Fruit fly (Drosophila melanogaster) whole organism, embryonic: ENCODE measurements around the gene Tis11.

Experiments
- Antp ChIP-seq: fragments of 200-800 bp; sonication (Bioruptor generic); optimal IDR thresholded peaks from 3 replicates; lab custom pipeline; 2016; ENCODE audit warnings: missing biosample characterization, missing genetic modification characterization
- Asciz ChIP-seq: fragments of 200-800 bp; sonication (Bioruptor generic); optimal IDR thresholded peaks from 2 replicates; lab custom pipeline; 2017; ENCODE audit warnings: missing biosample characterization, mild to moderate bottlenecking, missing genetic modification characterization, missing genetic modification reagents
- CG10543 ChIP-seq: fragments of 200-800 bp; sonication (Bioruptor generic); optimal IDR thresholded peaks from 3 replicates; lab custom pipeline; 2017; ENCODE audit warnings: missing biosample characterization, mild to moderate bottlenecking, missing genetic modification characterization, moderate library complexity
- CG11247 ChIP-seq: fragments of 200-800 bp; sonication (Bioruptor generic); IDR thresholded peaks from 2 replicates; pipeline ENCODE4 v1.3.6; 2022; ENCODE audit warnings: missing biosample characterization, missing genetic modification characterization
- CG12299 ChIP-seq: fragments of 200-800 bp; sonication (Bioruptor generic); optimal IDR thresholded peaks from 2 replicates; lab custom pipeline; 2018; ENCODE audit warnings: missing biosample characterization, mild to moderate bottlenecking, missing genetic modification characterization
- CG14014 ChIP-seq: fragments of 200-800 bp; sonication (Bioruptor generic); IDR thresholded peaks from 2 replicates; pipeline ENCODE4 v1.3.6; 2022; ENCODE audit warnings: missing biosample characterization, missing genetic modification characterization
- CG14965 ChIP-seq: fragments of 200-800 bp; sonication (Bioruptor generic); optimal IDR thresholded peaks from 2 replicates; lab custom pipeline; 2016; ENCODE audit warnings: missing biosample characterization, missing genetic modification characterization, borderline replicate concordance
- CG15479 ChIP-seq: fragments of 200-800 bp; sonication (Bioruptor generic); optimal IDR thresholded peaks from 3 replicates; lab custom pipeline; 2019; ENCODE audit warnings: missing biosample characterization, mild to moderate bottlenecking, missing genetic modification characterization, moderate library complexity
- CG15696 ChIP-seq: fragments of 200-800 bp; sonication (Bioruptor generic); optimal IDR thresholded peaks from 2 replicates; lab custom pipeline; 2019; ENCODE audit warnings: missing biosample characterization, mild to moderate bottlenecking, missing genetic modification characterization, moderate library complexity
- CG1647 ChIP-seq: fragments of 200-800 bp; sonication (Bioruptor generic); optimal IDR thresholded peaks from 3 replicates; lab custom pipeline; 2016; ENCODE audit warnings: missing biosample characterization, missing genetic modification characterization
- CG16863 ChIP-seq: fragments of 200-800 bp; sonication (Bioruptor generic); optimal IDR thresholded peaks from 3 replicates; lab custom pipeline; 2016; ENCODE audit warnings: missing biosample characterization, missing genetic modification characterization
- CG1792 ChIP-seq: fragments of 200-800 bp; sonication (Bioruptor generic); optimal IDR thresholded peaks from 2 replicates; lab custom pipeline; 2016; ENCODE audit warnings: missing biosample characterization, missing genetic modification characterization
- CG18476 ChIP-seq: fragments of 200-800 bp; sonication (Bioruptor generic); optimal IDR thresholded peaks from 2 replicates; lab custom pipeline; 2016; ENCODE audit warnings: missing biosample characterization, mild to moderate bottlenecking, missing genetic modification characterization
- CG18599 ChIP-seq: fragments of 200-800 bp; sonication (Bioruptor generic); optimal IDR thresholded peaks from 3 replicates; lab custom pipeline; 2017; ENCODE audit warnings: missing biosample characterization, missing genetic modification characterization, mild to moderate bottlenecking, moderate library complexity, missing genetic modification reagents
- CG30403 ChIP-seq: fragments of 200-800 bp; sonication (Bioruptor generic); optimal IDR thresholded peaks from 3 replicates; lab custom pipeline; 2016; ENCODE audit warnings: missing biosample characterization, missing genetic modification characterization
- CG3065 ChIP-seq: fragments of 200-800 bp; sonication (Bioruptor generic); optimal IDR thresholded peaks from 2 replicates; lab custom pipeline; 2016; ENCODE audit warnings: missing biosample characterization, missing genetic modification characterization
- CG3726 ChIP-seq: fragments of 200-800 bp; sonication (Bioruptor generic); IDR thresholded peaks from 3 replicates; pipeline ENCODE4, ENCODE4 v1.3.6; 2022; ENCODE audit warnings: missing biosample characterization, missing genetic modification characterization
- CG4730 ChIP-seq: fragments of 200-800 bp; sonication (Bioruptor generic); IDR thresholded peaks from 2 replicates; pipeline ENCODE4 v1.3.6; 2022; ENCODE audit warnings: missing biosample characterization, missing genetic modification characterization
- CG5953 ChIP-seq: fragments of 200-800 bp; sonication (Bioruptor generic); IDR thresholded peaks from 2 replicates; pipeline ENCODE4 v1.3.6; 2022; ENCODE audit warnings: missing biosample characterization, missing genetic modification characterization
- CG6254 ChIP-seq: fragments of 200-800 bp; sonication (Bioruptor generic); optimal IDR thresholded peaks from 3 replicates; lab custom pipeline; 2017; ENCODE audit warnings: mild to moderate bottlenecking, missing biosample characterization, missing genetic modification reagents, missing genetic modification characterization
- CG6791 ChIP-seq: fragments of 200-800 bp; sonication (Bioruptor generic); IDR thresholded peaks from 3 replicates; pipeline ENCODE4 v1.3.6; 2022; ENCODE audit warnings: missing biosample characterization, missing genetic modification characterization; ENCODE audit not compliant: partially characterized antibody
- CG8388 ChIP-seq: fragments of 200-800 bp; sonication (Bioruptor generic); optimal IDR thresholded peaks from 2 replicates; lab custom pipeline; 2019; ENCODE audit warnings: missing biosample characterization, mild to moderate bottlenecking, missing genetic modification characterization, moderate library complexity
- D19A ChIP-seq: fragments of 200-800 bp; optimal IDR thresholded peaks from 3 replicates; lab custom pipeline; 2019; ENCODE audit warnings: missing biosample characterization, mild to moderate bottlenecking, missing genetic modification characterization, moderate library complexity
- Dp ChIP-seq: fragments of 200-800 bp; sonication (Bioruptor generic); optimal IDR thresholded peaks from 2 replicates; lab custom pipeline; 2018; ENCODE audit warnings: missing biosample characterization, mild to moderate bottlenecking, missing genetic modification characterization, moderate library complexity
- ERR ChIP-seq: fragments of 200-800 bp; sonication (Bioruptor generic); optimal IDR thresholded peaks from 2 replicates; lab custom pipeline; 2016; ENCODE audit warnings: missing biosample characterization, missing genetic modification characterization
- HHEX ChIP-seq: fragments of 200-800 bp; sonication (Bioruptor generic); optimal IDR thresholded peaks from 3 replicates; lab custom pipeline; 2017; ENCODE audit warnings: missing biosample characterization, mild to moderate bottlenecking, missing genetic modification characterization, missing genetic modification reagents
- Lhr ChIP-seq: fragments of 200-800 bp; sonication (Bioruptor generic); optimal IDR thresholded peaks from 3 replicates; lab custom pipeline; 2017; ENCODE audit warnings: mild to moderate bottlenecking, missing biosample characterization, missing genetic modification reagents, missing genetic modification characterization
- MESR4 ChIP-seq: fragments of 200-800 bp; sonication (Bioruptor generic); optimal IDR thresholded peaks from 2 replicates; lab custom pipeline; 2018; ENCODE audit warnings: missing biosample characterization, mild to moderate bottlenecking, missing genetic modification characterization, moderate library complexity
- Meics ChIP-seq: fragments of 200-800 bp; sonication (Bioruptor generic); optimal IDR thresholded peaks from 2 replicates; lab custom pipeline; 2017; ENCODE audit warnings: missing biosample characterization, mild to moderate bottlenecking, missing genetic modification characterization
- NFAT ChIP-seq: fragments of 200-800 bp; sonication (Bioruptor generic); IDR thresholded peaks from 2 replicates; pipeline ENCODE4 v1.3.6; 2022; ENCODE audit warnings: missing biosample characterization, missing genetic modification characterization
- Nf-YA ChIP-seq: fragments of 200-800 bp; sonication (Bioruptor generic); IDR thresholded peaks from 2 replicates; pipeline ENCODE4 v1.3.6; 2022; ENCODE audit warnings: missing biosample characterization, missing genetic modification characterization
- Rx ChIP-seq: fragments of 200-800 bp; sonication (Bioruptor generic); IDR thresholded peaks from 2 replicates; pipeline ENCODE4 v1.3.6; 2022; ENCODE audit warnings: missing biosample characterization, missing genetic modification characterization
- Six4 ChIP-seq: fragments of 200-800 bp; sonication (Bioruptor generic); optimal IDR thresholded peaks from 2 replicates; lab custom pipeline; 2016; ENCODE audit warnings: missing biosample characterization, missing genetic modification characterization
- ac ChIP-seq: fragments of 200-800 bp; sonication (Bioruptor generic); optimal IDR thresholded peaks from 3 replicates; lab custom pipeline; 2017; ENCODE audit warnings: missing biosample characterization, mild to moderate bottlenecking, missing genetic modification characterization
- aop ChIP-seq: fragments of 200-800 bp; sonication (Bioruptor generic); IDR thresholded peaks from 2 replicates; pipeline ENCODE4 v1.3.6; 2022; ENCODE audit warnings: missing biosample characterization, missing genetic modification characterization
- caup ChIP-seq: fragments of 200-800 bp; sonication (Bioruptor generic); optimal IDR thresholded peaks from 3 replicates; lab custom pipeline; 2017; ENCODE audit warnings: missing biosample characterization, mild to moderate bottlenecking, missing genetic modification characterization, moderate library complexity; ENCODE audit not compliant: severe bottlenecking
- crc ChIP-seq: fragments of 200-800 bp; sonication (Bioruptor generic); optimal IDR thresholded peaks from 2 replicates; lab custom pipeline; 2016; ENCODE audit warnings: missing biosample characterization, missing genetic modification characterization
- cwo ChIP-seq: fragments of 200-800 bp; sonication (Bioruptor generic); optimal IDR thresholded peaks from 3 replicates; lab custom pipeline; 2017; ENCODE audit warnings: missing biosample characterization, missing genetic modification characterization, mild to moderate bottlenecking, moderate library complexity, missing genetic modification reagents
- ewg ChIP-seq: fragments of 200-800 bp; sonication (Bioruptor generic); optimal IDR thresholded peaks from 3 replicates; lab custom pipeline; 2017; ENCODE audit warnings: mild to moderate bottlenecking, missing biosample characterization, missing genetic modification reagents, missing genetic modification characterization
- gcm ChIP-seq: fragments of 200-800 bp; sonication (Bioruptor generic); optimal IDR thresholded peaks from 2 replicates; lab custom pipeline; 2019; ENCODE audit warnings: missing biosample characterization, mild to moderate bottlenecking, missing genetic modification characterization, moderate library complexity
- gem ChIP-seq: fragments of 200-800 bp; sonication (Bioruptor generic); optimal IDR thresholded peaks from 2 replicates; lab custom pipeline; 2019; ENCODE audit warnings: missing biosample characterization, mild to moderate bottlenecking, missing genetic modification characterization, moderate library complexity
- grn ChIP-seq: fragments of 200-800 bp; sonication (Bioruptor generic); optimal IDR thresholded peaks from 3 replicates; lab custom pipeline; 2017; ENCODE audit warnings: missing biosample characterization, missing genetic modification characterization
- gsb ChIP-seq: fragments of 200-800 bp; sonication (Bioruptor generic); IDR thresholded peaks from 2 replicates; pipeline ENCODE4 v1.3.6; 2022; ENCODE audit warnings: missing biosample characterization, missing genetic modification characterization
- jigr1 ChIP-seq: fragments of 200-800 bp; sonication (Bioruptor generic); IDR thresholded peaks from 3 replicates; pipeline ENCODE4 v1.3.6; 2022; ENCODE audit warnings: missing biosample characterization, missing genetic modification characterization
- ken ChIP-seq: fragments of 200-800 bp; sonication (Bioruptor generic); IDR thresholded peaks from 3 replicates; pipeline ENCODE4 v1.3.6; 2022; ENCODE audit warnings: missing biosample characterization, missing genetic modification characterization
- klu ChIP-seq: fragments of 200-800 bp; sonication (Bioruptor generic); IDR thresholded peaks from 2 replicates; pipeline ENCODE4 v1.3.6; 2022; ENCODE audit warnings: missing biosample characterization, missing genetic modification characterization
- lab ChIP-seq: fragments of 200-800 bp; sonication (Bioruptor generic); optimal IDR thresholded peaks from 3 replicates; lab custom pipeline; 2017; ENCODE audit warnings: missing biosample characterization, missing genetic modification characterization, mild to moderate bottlenecking, moderate library complexity, missing genetic modification reagents
- pnt ChIP-seq: fragments of 200-800 bp; sonication (Bioruptor generic); optimal IDR thresholded peaks from 3 replicates; lab custom pipeline; 2016; ENCODE audit warnings: missing biosample characterization, missing genetic modification characterization
- ro ChIP-seq: fragments of 200-800 bp; sonication (Bioruptor generic); IDR thresholded peaks from 2 replicates; pipeline ENCODE4 v1.3.6; 2022; ENCODE audit warnings: missing biosample characterization, missing genetic modification characterization
- seq ChIP-seq: fragments of 200-800 bp; sonication (Bioruptor generic); IDR thresholded peaks from 2 replicates; pipeline ENCODE4 v1.3.6; 2022; ENCODE audit warnings: missing biosample characterization, missing genetic modification characterization
- vfl ChIP-seq: fragments of 200-800 bp; sonication (Bioruptor generic); optimal IDR thresholded peaks from 2 replicates; lab custom pipeline; 2016; ENCODE audit warnings: missing biosample characterization, missing genetic modification characterization
- z ChIP-seq: fragments of 200-800 bp; sonication (Bioruptor generic); IDR thresholded peaks from 3 replicates; pipeline ENCODE4 v1.3.6; 2022; ENCODE audit warnings: missing biosample characterization, missing genetic modification characterization

Tis11 gene

dm6 chrX:12723332-12723731 lies 64.1 kb downstream of the Tis11 start (continued):
- no peak for TF ChIP-seq ac
- no peak for TF ChIP-seq CG16863
- no peak for TF ChIP-seq Meics (GFP tag; lab: Kevin White, UChicago)
- TF ChIP-seq CG8388 (GFP tag; lab: Kevin White, UChicago), result no peak
- TF ChIP-seq lab (GFP tag; lab: Kevin White, UChicago), result peak; percentile 56
- no peak for TF ChIP-seq CG5953 (GFP tag; lab: Robert Waterston, UW)
- TF ChIP-seq D19A (tag; lab: Kevin White, UChicago), result no peak
- no peak for TF ChIP-seq Asciz (GFP tag; lab: Kevin White, UChicago)
- no peak for TF ChIP-seq CG3065 (GFP tag; lab: Kevin White, UChicago)
- no peak for TF ChIP-seq crc (GFP tag; lab: Kevin White, UChicago)
- no peak for TF ChIP-seq ERR (GFP tag; lab: Kevin White, UChicago)
- TF ChIP-seq aop (GFP tag; lab: Robert Waterston, UW), result no peak
- no peak for TF ChIP-seq CG3726 (GFP tag; lab: Robert Waterston, UW)
- no peak for TF ChIP-seq CG6254 (GFP tag; lab: Kevin White, UChicago)
- TF ChIP-seq Antp (GFP tag; lab: Kevin White, UChicago), result no peak
- peak; percentile 26 for TF ChIP-seq CG15479
- peak; percentile 10 for TF ChIP-seq HHEX
- no peak for TF ChIP-seq CG6791
- TF ChIP-seq CG30403, result no peak
- no peak for TF ChIP-seq Nf-YA
- TF ChIP-seq CG18476 (GFP tag; lab: Kevin White, UChicago), result no peak
- TF ChIP-seq seq (GFP tag; lab: Robert Waterston, UW), result no peak
- TF ChIP-seq ewg, result no peak
- no peak for TF ChIP-seq jigr1 (GFP tag; lab: Robert Waterston, UW)
- no peak for TF ChIP-seq z (GFP tag; lab: Robert Waterston, UW)
- no peak for TF ChIP-seq CG1792
- TF ChIP-seq CG4730 (GFP tag; lab: Robert Waterston, UW), result no peak
- TF ChIP-seq gcm (GFP tag; lab: Kevin White, UChicago), result no peak
- TF ChIP-seq grn, result peak; percentile 91
- TF ChIP-seq CG14965 (GFP tag; lab: Kevin White, UChicago), result no peak
- no peak for TF ChIP-seq vfl (GFP tag; lab: Kevin White, UChicago)
- no peak for TF ChIP-seq Dp (GFP tag; lab: Kevin White, UChicago)
- TF ChIP-seq Six4, result no peak
- no peak for TF ChIP-seq MESR4
- no peak for TF ChIP-seq CG14014 (GFP tag; lab: Robert Waterston, UW)
- peak; percentile 23 for TF ChIP-seq CG18599
- TF ChIP-seq Lhr (GFP tag; lab: Kevin White, UChicago), result no peak
- no peak for TF ChIP-seq Rx (GFP tag; lab: Robert Waterston, UW)
- peak; percentile 52 for TF ChIP-seq caup (GFP tag; lab: Kevin White, UChicago)
- no peak for TF ChIP-seq CG15696 (tag; lab: Kevin White, UChicago)
- TF ChIP-seq ro (GFP tag; lab: Robert Waterston, UW), result no peak
- no peak for TF ChIP-seq NFAT (GFP tag; lab: Robert Waterston, UW)
- no peak for TF ChIP-seq gsb
- TF ChIP-seq pnt, result no peak
- TF ChIP-seq klu (GFP tag; lab: Robert Waterston, UW), result no peak
- TF ChIP-seq ken (GFP tag; lab: Robert Waterston, UW), result no peak
- TF ChIP-seq cwo, result peak; percentile 84
- TF ChIP-seq CG10543, result peak; percentile 33
- peak; percentile 2 for TF ChIP-seq gem (tag; lab: Kevin White, UChicago)
- TF ChIP-seq CG12299 (tag; lab: Kevin White, UChicago), result no peak
- TF ChIP-seq CG1647 (GFP tag; lab: Kevin White, UChicago), result no peak
- TF ChIP-seq CG11247, result no peak
